Worm (Caenorhabditis elegans): ENCODE data around the gene rpap-3.

rpap-3 gene

ce11 chrIV:7743539-7743938, 35.2 kb downstream of the rpap-3 start, which contains the start of gene npr-35:
TSS of gene npr-35 (plus strand) at chrIV:7743839.
- TF ChIP-seq unc-62 (GFP tag; optimal IDR thresholded peaks at IDR 0.05): no peak

- no peak for TF ChIP-seq unc-62 (GFP tag; optimal IDR thresholded peaks at IDR 0.05)
Measured at ce11 chrIV:7736616-7737015, 42.1 kb downstream of the rpap-3 start.

- TF ChIP-seq unc-62 (GFP tag; optimal IDR thresholded peaks at IDR 0.05): no peak
Measured at ce11 chrIV:7734619-7735018, 44.1 kb downstream of the rpap-3 start, which contains the start of gene clx-1. TSS of gene clx-1 (plus strand) at chrIV:7734648.

- TF ChIP-seq unc-62 (GFP tag; optimal IDR thresholded peaks at IDR 0.05): no peak
Measured at ce11 chrIV:7734173-7734572, 44.6 kb downstream of the rpap-3 start.

- TF ChIP-seq unc-62 (GFP tag; optimal IDR thresholded peaks at IDR 0.05): no peak
Measured at ce11 chrIV:7731960-7732359, 46.8 kb downstream of the rpap-3 start, which contains the start of the genes C50F7.9 and C50F7.3. TSS of gene C50F7.9 (minus strand) at chrIV:7732060. TSS of gene C50F7.3 (plus strand) at chrIV:7732329.

- no peak for TF ChIP-seq unc-62 (GFP tag; optimal IDR thresholded peaks at IDR 0.05)
Measured at ce11 chrIV:7728402-7728963, 50.3 kb downstream of the rpap-3 start, which contains the start of gene sucg-1. TSS of gene sucg-1 (plus strand) at chrIV:7728913.
